Fruit fly (Drosophila melanogaster): ENCODE results near the gene RhoGAPp190.
A peak's percentile ranks its signal among the peaks of the same experiment; 100 is the strongest.

Gene RhoGAPp190

DNA sequence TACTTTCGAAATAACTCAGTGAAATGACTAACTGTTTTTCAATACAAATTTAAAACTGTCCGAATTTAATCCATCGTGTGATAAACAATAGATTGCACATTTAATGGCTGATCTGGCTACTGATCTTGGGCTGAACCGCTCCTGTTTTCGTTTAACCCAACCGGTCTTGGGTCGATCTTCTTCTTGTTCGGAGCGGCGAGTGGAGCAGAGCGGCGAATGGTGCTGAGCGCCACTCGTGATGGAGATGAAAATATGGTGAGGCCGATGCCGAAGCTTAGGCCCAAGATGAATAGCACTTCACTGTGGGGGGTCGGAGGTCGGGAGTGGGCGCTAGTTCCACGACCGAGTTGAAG lies 31.1 kb upstream of the RhoGAPp190 start:
- TF ChIP-seq EcR (GFP tag; optimal IDR thresholded peaks at IDR 0.05) (peak; percentile 8), fd96Ca (GFP tag; IDR thresholded peaks at IDR 0.05) (no peak), CG12605 (GFP tag; IDR thresholded peaks at IDR 0.05) (no peak), rn (GFP tag; IDR thresholded peaks at IDR 0.05) (no peak), Pif1A (GFP tag; optimal IDR thresholded peaks at IDR 0.05) (no peak), CG34367 (tag; optimal IDR thresholded peaks at IDR 0.05) (no peak), CG14655 (GFP tag; optimal IDR thresholded peaks at IDR 0.05) (no peak)

dm6 chrX:17682745-17683505 lies 30.6 kb upstream of the RhoGAPp190 start:
- TF ChIP-seq CG10348 (GFP tag; IDR thresholded peaks at IDR 0.05) = peak; percentile 63; the same call in 1 of the 2 replicates
- TF ChIP-seq fd96Ca (GFP tag; IDR thresholded peaks at IDR 0.05) = peak; percentile 97
- TF ChIP-seq CG4496 (GFP tag; IDR thresholded peaks at IDR 0.05) = peak; percentile 97
- peak; percentile 94 for TF ChIP-seq Snoo (tag; optimal IDR thresholded peaks at IDR 0.05)
- TF ChIP-seq CG8301 (tag; optimal IDR thresholded peaks at IDR 0.05) = peak; percentile 85
- peak; percentile 88 for TF ChIP-seq CG17806 (tag; optimal IDR thresholded peaks at IDR 0.05)
- peak; percentile 92 for TF ChIP-seq CG8159 (tag; optimal IDR thresholded peaks at IDR 0.05)
- TF ChIP-seq Pif1A (GFP tag; optimal IDR thresholded peaks at IDR 0.05) = peak; percentile 96
- peak; percentile 88 for TF ChIP-seq CG32121 (GFP tag; IDR thresholded peaks at IDR 0.05)
- peak; percentile 92 for TF ChIP-seq CG13204 (GFP tag; optimal IDR thresholded peaks at IDR 0.05)
- peak; percentile 97 for TF ChIP-seq Pif1B (GFP tag; optimal IDR thresholded peaks at IDR 0.05)
- TF ChIP-seq rn (GFP tag; IDR thresholded peaks at IDR 0.05) = peak; percentile 93
- TF ChIP-seq Ets98B (GFP tag; IDR thresholded peaks at IDR 0.05) = peak; percentile 95
- peak; percentile 91 for TF ChIP-seq CG34367 (tag; optimal IDR thresholded peaks at IDR 0.05)
- TF ChIP-seq CG9948 (tag; optimal IDR thresholded peaks at IDR 0.05) = peak; percentile 82
- TF ChIP-seq D1 (tag; optimal IDR thresholded peaks at IDR 0.05) = peak; percentile 61
- TF ChIP-seq CG15710 (tag; optimal IDR thresholded peaks at IDR 0.05) = peak; percentile 92
- peak; percentile 88 for TF ChIP-seq gl (tag; optimal IDR thresholded peaks at IDR 0.05)
- peak; percentile 93 for TF ChIP-seq CG14655 (GFP tag; optimal IDR thresholded peaks at IDR 0.05)
- TF ChIP-seq CG12605 (GFP tag; IDR thresholded peaks at IDR 0.05) = peak; percentile 94
- TF ChIP-seq EcR (GFP tag; optimal IDR thresholded peaks at IDR 0.05) = peak; percentile 13

- TF ChIP-seq EcR (GFP tag; optimal IDR thresholded peaks at IDR 0.05) (peak; percentile 56), CG8159 (tag; optimal IDR thresholded peaks at IDR 0.05) (peak; percentile 70), CG10348 (GFP tag; IDR thresholded peaks at IDR 0.05) (no peak), CG13204 (GFP tag; optimal IDR thresholded peaks at IDR 0.05) (no peak), rn (GFP tag; IDR thresholded peaks at IDR 0.05) (no peak), CG32121 (GFP tag; IDR thresholded peaks at IDR 0.05) (peak; percentile 22; the same call in 1 of the 2 replicates), CG9948 (tag; optimal IDR thresholded peaks at IDR 0.05) (peak; percentile 49), CG12605 (GFP tag; IDR thresholded peaks at IDR 0.05) (peak; percentile 24; the same call in 1 of the 2 replicates), fd96Ca (GFP tag; IDR thresholded peaks at IDR 0.05) (peak; percentile 69; the same call in 2 of the 3 replicates), CG4496 (GFP tag; IDR thresholded peaks at IDR 0.05) (peak; percentile 73), Pif1B (GFP tag; optimal IDR thresholded peaks at IDR 0.05) (no peak), CG34367 (tag; optimal IDR thresholded peaks at IDR 0.05) (peak; percentile 29), CG8301 (tag; optimal IDR thresholded peaks at IDR 0.05) (peak; percentile 28), CG14655 (GFP tag; optimal IDR thresholded peaks at IDR 0.05) (peak; percentile 61), Pif1A (GFP tag; optimal IDR thresholded peaks at IDR 0.05) (peak; percentile 25), D1 (tag; optimal IDR thresholded peaks at IDR 0.05) (peak; percentile 24), CG17806 (tag; optimal IDR thresholded peaks at IDR 0.05) (peak; percentile 51), gl (tag; optimal IDR thresholded peaks at IDR 0.05) (peak; percentile 18), Snoo (tag; optimal IDR thresholded peaks at IDR 0.05) (peak; percentile 49), CG15710 (tag; optimal IDR thresholded peaks at IDR 0.05) (peak; percentile 50), Ets98B (GFP tag; IDR thresholded peaks at IDR 0.05) (peak; percentile 9; the same call in 1 of the 2 replicates)
Observed at dm6 chrX:17679642-17680571, 27.5 kb upstream of the RhoGAPp190 start.

DNA sequence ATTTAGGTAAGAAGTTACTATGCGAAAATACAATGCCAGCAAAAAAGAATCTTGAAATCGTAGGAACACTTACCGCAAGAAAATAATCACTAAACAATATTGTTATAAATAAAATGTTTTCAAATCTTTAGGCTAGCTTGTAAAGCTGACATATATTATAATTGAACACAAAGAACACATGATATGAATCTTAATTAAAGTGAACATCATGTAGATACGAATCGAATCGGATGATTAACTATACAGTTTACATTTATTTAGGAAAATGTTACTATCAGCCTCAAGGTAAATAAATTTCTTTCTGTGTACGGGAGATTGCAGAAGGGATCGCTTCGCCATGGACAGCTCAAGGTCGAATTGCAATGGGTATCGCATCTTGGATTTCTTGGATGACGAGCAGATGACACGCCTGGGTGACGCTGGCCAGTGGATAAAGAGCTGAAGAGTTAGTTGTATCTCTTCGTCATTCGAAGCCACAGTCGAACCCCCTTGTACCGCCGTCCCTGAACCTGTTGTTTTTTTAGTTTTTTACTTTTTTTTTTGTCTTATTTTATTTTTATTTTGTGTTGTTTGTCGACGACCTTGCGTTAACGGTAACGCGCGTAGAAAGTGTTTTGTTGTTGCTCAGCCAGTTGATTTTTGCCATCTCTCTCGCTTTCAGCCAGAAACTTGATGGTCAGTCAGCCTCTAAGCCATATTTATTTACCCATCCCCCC lies 25.7 kb upstream of the RhoGAPp190 start:
- TF ChIP-seq CG34367 (tag; optimal IDR thresholded peaks at IDR 0.05) (no peak), CG13204 (GFP tag; optimal IDR thresholded peaks at IDR 0.05) (no peak), Ets98B (GFP tag; IDR thresholded peaks at IDR 0.05) (0 out of 2 replicates have a peak, but pooled peaks have one; percentile 30), D1 (tag; optimal IDR thresholded peaks at IDR 0.05) (no peak), CG10348 (GFP tag; IDR thresholded peaks at IDR 0.05) (no peak), Pif1B (GFP tag; optimal IDR thresholded peaks at IDR 0.05) (peak; percentile 3), CG8301 (tag; optimal IDR thresholded peaks at IDR 0.05) (peak; percentile 62), CG32121 (GFP tag; IDR thresholded peaks at IDR 0.05) (no peak), CG4496 (GFP tag; IDR thresholded peaks at IDR 0.05) (peak; percentile 42; the same call in 1 of the 3 replicates), CG12605 (GFP tag; IDR thresholded peaks at IDR 0.05) (peak; percentile 28; the same call in 1 of the 2 replicates), EcR (GFP tag; optimal IDR thresholded peaks at IDR 0.05) (no peak), Snoo (tag; optimal IDR thresholded peaks at IDR 0.05) (no peak), fd96Ca (GFP tag; IDR thresholded peaks at IDR 0.05) (peak; percentile 43; the same call in 2 of the 3 replicates), CG9948 (tag; optimal IDR thresholded peaks at IDR 0.05) (peak; percentile 4), rn (GFP tag; IDR thresholded peaks at IDR 0.05) (no peak), CG14655 (GFP tag; optimal IDR thresholded peaks at IDR 0.05) (peak; percentile 60), CG8159 (tag; optimal IDR thresholded peaks at IDR 0.05) (peak; percentile 71), gl (tag; optimal IDR thresholded peaks at IDR 0.05) (no peak), CG15710 (tag; optimal IDR thresholded peaks at IDR 0.05) (peak; percentile 57), CG17806 (tag; optimal IDR thresholded peaks at IDR 0.05) (peak; percentile 16), Pif1A (GFP tag; optimal IDR thresholded peaks at IDR 0.05) (no peak)
